Worm (Caenorhabditis elegans) whole organism, midembryonic: ENCODE measurements around the gene F46H5.7.

Source experiments
- T22C8.4 ChIP-seq: fragments of 200-800 bp; sonication (Bioruptor generic); IDR thresholded peaks from 2 replicates; pipeline ENCODE4 v1.3.6; 2022; ENCODE audit warnings: missing genetic modification characterization, missing compliant biosample characterization
- klf-2 ChIP-seq: fragments of 200-800 bp; sonication (Bioruptor generic); conservative IDR thresholded peaks from 2 replicates; pipeline ENCODE4 v1.3.6; 2022; ENCODE audit warnings: missing genetic modification reagents, missing genetic modification characterization, missing compliant biosample characterization
- med-1 ChIP-seq: sonication (generic microtip); optimal IDR thresholded peaks from 2 replicates; lab custom pipeline; 2017; ENCODE audit warnings: missing genetic modification characterization, mild to moderate bottlenecking, missing compliant biosample characterization, antibody characterized with exemption, missing genetic modification reagents; ENCODE audit not compliant: insufficient read depth
- ref-1 ChIP-seq: fragments of 200-800 bp; sonication (Bioruptor generic); conservative IDR thresholded peaks from 2 replicates; pipeline ENCODE4 v1.3.6; 2022; ENCODE audit warnings: missing genetic modification reagents, missing genetic modification characterization, missing compliant biosample characterization
- tab-1 ChIP-seq: fragments of 200-800 bp; sonication (Bioruptor generic); IDR thresholded peaks from 2 replicates; pipeline ENCODE4 v1.3.6; 2022; ENCODE audit warnings: missing genetic modification characterization, missing compliant biosample characterization
- ztf-29 ChIP-seq: fragments of 200-800 bp; sonication (Bioruptor generic); IDR thresholded peaks from 2 replicates; pipeline ENCODE4 v1.3.6; 2022; ENCODE audit warnings: missing genetic modification reagents, missing genetic modification characterization, missing compliant biosample characterization

DNA sequence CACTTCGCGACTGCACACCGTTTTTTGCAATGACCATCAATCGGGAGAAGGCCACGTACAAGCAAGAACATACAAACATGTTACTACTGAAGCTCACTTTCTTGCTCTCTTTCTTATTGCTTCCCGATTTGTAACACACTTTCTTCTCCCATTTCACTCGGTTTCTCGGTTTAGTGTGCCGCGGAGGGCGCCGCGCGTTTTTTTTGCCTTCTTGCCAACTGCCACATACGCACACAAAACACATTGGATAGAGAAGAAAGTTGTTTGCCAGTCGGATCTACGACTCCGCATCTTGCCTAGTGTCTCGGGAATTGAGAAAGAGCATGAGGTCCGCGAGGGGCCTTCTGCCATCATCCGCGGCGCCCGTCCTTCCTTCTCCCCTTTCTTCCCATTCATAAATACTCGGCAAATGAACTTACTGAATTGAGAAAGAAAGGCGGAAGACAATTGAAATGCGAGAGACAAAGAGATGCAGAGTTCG, 8.0 kb downstream of the F46H5.7 start:
- TF ChIP-seq ref-1 (GFP tag; lab: Robert Waterston, UW) (no peak), klf-2 (GFP tag; lab: Robert Waterston, UW) (no peak), tab-1 (GFP tag; lab: Robert Waterston, UW) (no peak), T22C8.4 (GFP tag; lab: Robert Waterston, UW) (no peak), med-1 (GFP tag; lab: Kevin White, UChicago) (no peak), ztf-29 (GFP tag; lab: Robert Waterston, UW) (no peak)
